Worm (Caenorhabditis elegans) whole organism, mixed stage, embryonic: ENCODE measurements around the gene clec-88.

Experiments
- M03D4.4 ChIP-seq: sonication (generic microtip); optimal IDR thresholded peaks from 2 replicates; lab custom pipeline; 2017; ENCODE audit warnings: mild to moderate bottlenecking, missing genetic modification characterization, missing compliant biosample characterization
- bed-3 ChIP-seq: fragments of 200-800 bp; sonication (Bioruptor generic); optimal IDR thresholded peaks from 3 replicates; lab custom pipeline; 2018; ENCODE audit warnings: mild to moderate bottlenecking, missing genetic modification characterization, moderate library complexity, missing compliant biosample characterization
- blmp-1 ChIP-seq: fragments of 150-350 bp; optimal IDR thresholded peaks from 2 replicates; lab custom pipeline; 2014; ENCODE audit warnings: missing biosample characterization, missing genetic modification characterization
- ceh-39 ChIP-seq: fragments of 150-350 bp; optimal IDR thresholded peaks from 2 replicates; lab custom pipeline; 2014; ENCODE audit warnings: missing biosample characterization, missing genetic modification characterization
- ceh-43 ChIP-seq: fragments of 200-800 bp; sonication (Bioruptor generic); optimal IDR thresholded peaks from 2 replicates; lab custom pipeline; 2018; ENCODE audit warnings: mild to moderate bottlenecking, missing genetic modification characterization, moderate library complexity, missing compliant biosample characterization
- ceh-83 ChIP-seq: fragments of 200-800 bp; sonication (Bioruptor generic); optimal IDR thresholded peaks from 2 replicates; lab custom pipeline; 2018; ENCODE audit warnings: mild to moderate bottlenecking, missing genetic modification characterization, missing compliant biosample characterization
- ces-1 ChIP-seq: fragments of 150-350 bp; optimal IDR thresholded peaks from 2 replicates; lab custom pipeline; 2014; ENCODE audit warnings: missing biosample characterization, missing genetic modification reagents, missing genetic modification characterization
- cnd-1 ChIP-seq: fragments of 200-800 bp; sonication (Bioruptor generic); optimal IDR thresholded peaks from 2 replicates; lab custom pipeline; 2018; ENCODE audit warnings: mild to moderate bottlenecking, missing genetic modification characterization, missing compliant biosample characterization
- drap-1 ChIP-seq: fragments of 200-800 bp; sonication (Bioruptor generic); optimal IDR thresholded peaks from 3 replicates; lab custom pipeline; 2018; ENCODE audit warnings: mild to moderate bottlenecking, missing genetic modification characterization, missing compliant biosample characterization
- elt-1 ChIP-seq: sonication (generic microtip); optimal IDR thresholded peaks from 2 replicates; lab custom pipeline; 2017; ENCODE audit warnings: missing genetic modification characterization, mild to moderate bottlenecking, missing compliant biosample characterization, antibody characterized with exemption, moderate library complexity, borderline replicate concordance; ENCODE audit not compliant: insufficient read depth
- elt-3 ChIP-seq: fragments of 150-350 bp; optimal IDR thresholded peaks from 2 replicates; lab custom pipeline; 2014; ENCODE audit warnings: missing biosample characterization, missing genetic modification characterization
- flh-1 ChIP-seq: fragments of 200-800 bp; sonication (Bioruptor generic); optimal IDR thresholded peaks from 2 replicates; lab custom pipeline; 2018; ENCODE audit warnings: mild to moderate bottlenecking, missing genetic modification characterization, moderate library complexity, missing compliant biosample characterization
- ham-2 ChIP-seq: fragments of 200-800 bp; sonication (Bioruptor generic); optimal IDR thresholded peaks from 2 replicates; lab custom pipeline; 2018; ENCODE audit warnings: mild to moderate bottlenecking, missing genetic modification characterization, missing compliant biosample characterization
- hlh-1 ChIP-seq: fragments of 150-350 bp; optimal IDR thresholded peaks from 2 replicates; lab custom pipeline; 2014; ENCODE audit warnings: missing biosample characterization, missing genetic modification reagents, missing genetic modification characterization
- lin-13 ChIP-seq: fragments of 150-350 bp; optimal IDR thresholded peaks from 2 replicates; lab custom pipeline; 2014; ENCODE audit warnings: missing biosample characterization, missing genetic modification characterization
- lin-32 ChIP-seq: fragments of 200-800 bp; sonication (Bioruptor generic); optimal IDR thresholded peaks from 2 replicates; lab custom pipeline; 2018; ENCODE audit warnings: mild to moderate bottlenecking, missing genetic modification characterization, missing compliant biosample characterization
- lsy-2 ChIP-seq: fragments of 150-350 bp; optimal IDR thresholded peaks from 2 replicates; lab custom pipeline; 2014; ENCODE audit warnings: missing biosample characterization, missing genetic modification characterization
- mab-5 ChIP-seq: fragments of 150-350 bp; optimal IDR thresholded peaks from 2 replicates; lab custom pipeline; 2014; ENCODE audit warnings: missing biosample characterization, missing genetic modification characterization
- mep-1 ChIP-seq: fragments of 150-350 bp; optimal IDR thresholded peaks from 2 replicates; lab custom pipeline; 2017; ENCODE audit warnings: missing biosample characterization, missing genetic modification reagents, missing genetic modification characterization, inconsistent platforms
- mls-2 ChIP-seq: sonication (generic microtip); optimal IDR thresholded peaks from 2 replicates; lab custom pipeline; 2016; ENCODE audit warnings: mild to moderate bottlenecking, missing genetic modification characterization, moderate library complexity, missing compliant biosample characterization
- nhr-12 ChIP-seq: fragments of 150-350 bp; optimal IDR thresholded peaks from 2 replicates; lab custom pipeline; 2014; ENCODE audit warnings: missing biosample characterization, missing genetic modification characterization
- nhr-2 ChIP-seq: fragments of 150-350 bp; optimal IDR thresholded peaks from 2 replicates; lab custom pipeline; 2014; ENCODE audit warnings: missing biosample characterization, missing genetic modification characterization
- nhr-237 ChIP-seq: fragments of 150-350 bp; optimal IDR thresholded peaks from 2 replicates; lab custom pipeline; 2014; ENCODE audit warnings: missing biosample characterization, missing genetic modification characterization
- nhr-28 ChIP-seq: fragments of 150-350 bp; optimal IDR thresholded peaks from 2 replicates; lab custom pipeline; 2014; ENCODE audit warnings: missing biosample characterization, missing genetic modification characterization
- nhr-76 ChIP-seq: sonication (generic microtip); optimal IDR thresholded peaks from 2 replicates; lab custom pipeline; 2017; ENCODE audit warnings: missing biosample characterization, missing genetic modification characterization
- pha-4 ChIP-seq: fragments of 150-350 bp; optimal IDR thresholded peaks from 2 replicates; lab custom pipeline; 2018; ENCODE audit warnings: missing biosample characterization, missing genetic modification reagents, missing genetic modification characterization
- sem-2 ChIP-seq: fragments of 200-800 bp; sonication (Bioruptor generic); optimal IDR thresholded peaks from 2 replicates; lab custom pipeline; 2018; ENCODE audit warnings: mild to moderate bottlenecking, missing genetic modification characterization, missing compliant biosample characterization
- snpc-4 ChIP-seq: fragments of 150-350 bp; optimal IDR thresholded peaks from 2 replicates; lab custom pipeline; 2014; ENCODE audit warnings: missing biosample characterization, missing genetic modification characterization
- sptf-1 ChIP-seq: sonication (generic microtip); optimal IDR thresholded peaks from 2 replicates; lab custom pipeline; 2017; ENCODE audit warnings: mild to moderate bottlenecking, missing genetic modification characterization, moderate library complexity, missing compliant biosample characterization
- tbx-8 ChIP-seq: fragments of 200-800 bp; sonication (Bioruptor generic); optimal IDR thresholded peaks from 2 replicates; lab custom pipeline; 2018; ENCODE audit warnings: mild to moderate bottlenecking, missing genetic modification characterization, moderate library complexity, missing compliant biosample characterization
- unc-120 ChIP-seq: sonication (generic microtip); optimal IDR thresholded peaks from 2 replicates; lab custom pipeline; 2017; ENCODE audit warnings: missing genetic modification characterization, missing compliant biosample characterization; ENCODE audit not compliant: poor library complexity, severe bottlenecking
- unc-39 ChIP-seq: fragments of 150-350 bp; optimal IDR thresholded peaks from 2 replicates; lab custom pipeline; 2014; ENCODE audit warnings: missing biosample characterization, missing genetic modification characterization
- unc-62 ChIP-seq: fragments of 150-350 bp; optimal IDR thresholded peaks from 2 replicates; lab custom pipeline; 2014; ENCODE audit warnings: missing biosample characterization, missing genetic modification reagents, missing genetic modification characterization
- zip-8 ChIP-seq: fragments of 150-350 bp; optimal IDR thresholded peaks from 2 replicates; lab custom pipeline; 2014; ENCODE audit warnings: missing biosample characterization, missing genetic modification characterization
- ztf-11 ChIP-seq: fragments of 150-350 bp; optimal IDR thresholded peaks from 2 replicates; lab custom pipeline; 2014; ENCODE audit warnings: missing biosample characterization, missing genetic modification characterization

clec-88 gene

DNA sequence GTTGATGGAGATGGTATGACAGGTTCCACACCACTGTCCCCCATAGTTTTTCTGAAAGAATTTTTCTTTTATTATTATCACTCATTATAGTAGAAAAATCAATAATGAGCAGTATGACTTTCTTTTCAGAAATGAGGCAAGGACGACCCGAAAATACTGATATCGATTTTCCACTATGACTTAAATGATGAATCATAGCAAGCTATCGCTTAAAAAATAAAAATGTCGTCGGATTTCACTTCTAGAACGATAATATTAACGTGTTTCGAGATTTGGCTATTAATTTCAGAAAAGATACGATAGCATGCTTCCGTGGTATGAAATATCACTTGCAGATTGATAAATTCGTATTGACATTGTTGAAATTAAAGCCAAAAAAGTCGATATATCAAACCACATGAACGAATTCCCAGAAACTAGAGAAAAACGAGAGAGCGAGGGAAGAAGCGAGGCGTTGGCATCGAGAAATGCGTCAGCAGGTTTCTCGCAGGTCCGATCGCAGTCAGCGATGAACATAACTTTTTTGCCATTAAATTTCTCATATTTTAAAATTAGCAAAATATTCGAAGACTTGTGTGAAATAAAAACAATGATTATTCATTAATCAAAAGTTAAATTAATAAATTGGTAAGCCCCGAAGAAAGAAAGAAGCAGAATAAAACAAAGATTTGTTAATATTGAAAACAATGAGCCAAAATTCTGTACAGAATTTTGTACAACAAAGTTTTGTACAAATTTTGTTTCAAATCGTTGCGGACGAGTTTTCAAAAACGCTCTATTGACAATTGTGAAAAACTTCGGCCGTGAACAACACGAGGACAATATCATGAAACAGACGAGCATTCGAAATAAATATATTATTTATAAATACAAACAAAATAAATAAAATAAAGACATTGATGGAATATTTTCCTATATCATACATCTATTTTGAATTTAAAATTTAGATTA is 9.9 kb upstream of the clec-88 start, which contains the start of gene C32D5.11:
C32D5.11 (minus strand) TSS at position 51 of the 951 bp plus-strand sequence.
- TF ChIP-seq ces-1 (peak; percentile 20), lsy-2 (peak; percentile 38), mep-1 (tag; lab: Kevin White, UChicago) (peak; percentile 53), hlh-1 (tag; lab: Kevin White, UChicago) (peak; percentile 37), mab-5 (tag; lab: Kevin White, UChicago) (no peak), sptf-1 (tag; lab: Kevin White, UChicago) (peak; percentile 55), unc-120 (tag; lab: Kevin White, UChicago) (peak; percentile 16), lin-13 (tag; lab: Kevin White, UChicago) (peak; percentile 52), elt-3 (tag; lab: Kevin White, UChicago) (no peak), cnd-1 (tag; lab: Kevin White, UChicago) (no peak)

DNA sequence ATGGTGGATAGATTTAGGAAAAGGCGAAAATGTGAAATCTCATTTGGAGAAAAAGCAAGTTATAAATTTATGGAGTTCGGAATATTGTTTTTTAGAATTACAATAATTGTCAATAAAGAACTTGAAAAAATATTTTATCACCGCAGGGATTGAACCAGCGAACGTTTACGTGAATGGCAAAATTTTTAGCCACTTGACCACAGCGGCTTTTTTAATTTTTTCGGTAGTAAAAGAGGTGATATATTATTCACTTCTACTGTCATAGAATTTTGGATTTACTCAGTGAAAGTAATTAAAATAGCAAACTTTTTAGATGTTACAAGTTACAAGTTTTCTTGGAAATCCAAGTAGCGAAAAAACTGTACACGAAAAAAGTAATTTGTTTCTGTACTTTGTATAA is 7.3 kb upstream of the clec-88 start:
- no peak for TF ChIP-seq ceh-43 (GFP tag; lab: Kevin White, UChicago)
- no peak for TF ChIP-seq lin-32
- no peak for TF ChIP-seq mep-1 (tag; lab: Kevin White, UChicago)
- TF ChIP-seq elt-1 (tag; lab: Kevin White, UChicago), result no peak
- TF ChIP-seq pha-4 (tag; lab: Kevin White, UChicago), result no peak
- TF ChIP-seq nhr-237, result no peak
- no peak for TF ChIP-seq cnd-1 (tag; lab: Kevin White, UChicago)
- no peak for TF ChIP-seq elt-3 (tag; lab: Kevin White, UChicago)
- no peak for TF ChIP-seq nhr-76 (tag; lab: Kevin White, UChicago)
- TF ChIP-seq blmp-1 (tag; lab: Kevin White, UChicago), result no peak
- no peak for TF ChIP-seq mab-5 (tag; lab: Kevin White, UChicago)
- no peak for TF ChIP-seq hlh-1 (tag; lab: Kevin White, UChicago)
- TF ChIP-seq ceh-83, result no peak

ce11 chrII:6358905-6359304 is 6.6 kb upstream of the clec-88 start, which contains the start of gene C32D5.12:
Gene C32D5.12, minus strand, starts transcription at chrII:6359005.
- TF ChIP-seq hlh-1 (tag; lab: Kevin White, UChicago) (no peak), elt-1 (tag; lab: Kevin White, UChicago) (no peak), cnd-1 (tag; lab: Kevin White, UChicago) (no peak), lin-32 (no peak), drap-1 (no peak), zip-8 (no peak), snpc-4 (tag; lab: Kevin White, UChicago) (no peak), ces-1 (no peak), elt-3 (tag; lab: Kevin White, UChicago) (no peak), pha-4 (tag; lab: Kevin White, UChicago) (no peak), nhr-2 (tag; lab: Kevin White, UChicago) (no peak), ztf-11 (tag; lab: Kevin White, UChicago) (no peak), ceh-39 (tag; lab: Kevin White, UChicago) (no peak), ceh-43 (GFP tag; lab: Kevin White, UChicago) (no peak), unc-62 (no peak), M03D4.4 (no peak), sem-2 (GFP tag; lab: Kevin White, UChicago) (no peak)

DNA sequence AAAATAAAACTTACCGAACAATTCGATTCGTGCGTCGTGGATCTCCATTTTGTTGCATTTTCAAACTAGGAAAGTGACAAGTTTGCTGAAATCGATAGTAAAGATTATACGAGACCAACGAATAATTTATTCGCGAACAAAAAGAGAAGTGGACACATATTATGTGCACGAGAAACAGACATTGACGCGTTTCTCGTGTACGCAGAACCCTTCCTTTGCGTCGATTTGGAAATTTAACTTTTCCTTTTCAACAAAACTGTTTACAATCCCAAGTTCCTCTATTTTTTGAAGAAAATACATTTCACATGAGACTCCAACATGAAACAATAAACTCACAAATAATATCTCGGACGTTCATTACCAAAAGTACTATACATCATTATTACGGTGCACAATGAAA is 4.7 kb upstream of the clec-88 start, which contains the start of gene K10B2.4:
K10B2.4 (minus strand) TSS at position 138 of the 400 bp plus-strand sequence.
- TF ChIP-seq elt-1 (tag; lab: Kevin White, UChicago), result no peak
- no peak for TF ChIP-seq tbx-8 (GFP tag; lab: Kevin White, UChicago)
- no peak for TF ChIP-seq ces-1
- peak; percentile 57 for TF ChIP-seq lsy-2
- no peak for TF ChIP-seq blmp-1 (tag; lab: Kevin White, UChicago)
- TF ChIP-seq mls-2 (tag; lab: Kevin White, UChicago), result no peak
- no peak for TF ChIP-seq mab-5 (tag; lab: Kevin White, UChicago)
- TF ChIP-seq nhr-237, result no peak
- TF ChIP-seq lin-13 (tag; lab: Kevin White, UChicago), result peak; percentile 62
- no peak for TF ChIP-seq nhr-2 (tag; lab: Kevin White, UChicago)
- TF ChIP-seq M03D4.4, result peak; percentile 21
- TF ChIP-seq elt-3 (tag; lab: Kevin White, UChicago), result no peak
- no peak for TF ChIP-seq lin-32
- TF ChIP-seq zip-8, result no peak
- peak; percentile 2 for TF ChIP-seq pha-4 (tag; lab: Kevin White, UChicago)
- TF ChIP-seq cnd-1 (tag; lab: Kevin White, UChicago), result peak; percentile 0
- TF ChIP-seq ceh-39 (tag; lab: Kevin White, UChicago), result no peak
- TF ChIP-seq ceh-43 (GFP tag; lab: Kevin White, UChicago), result no peak
- TF ChIP-seq hlh-1 (tag; lab: Kevin White, UChicago), result peak; percentile 27
- no peak for TF ChIP-seq ztf-11 (tag; lab: Kevin White, UChicago)
- TF ChIP-seq ceh-83, result no peak
- TF ChIP-seq unc-39, result no peak
- TF ChIP-seq unc-62, result no peak
- peak; percentile 3 for TF ChIP-seq sptf-1 (tag; lab: Kevin White, UChicago)
- TF ChIP-seq nhr-12, result no peak
- no peak for TF ChIP-seq nhr-76 (tag; lab: Kevin White, UChicago)
- no peak for TF ChIP-seq sem-2 (GFP tag; lab: Kevin White, UChicago)
- TF ChIP-seq drap-1, result peak; percentile 8
- TF ChIP-seq ham-2 (GFP tag; lab: Kevin White, UChicago), result no peak
- no peak for TF ChIP-seq flh-1 (GFP tag; lab: Kevin White, UChicago)
- no peak for TF ChIP-seq nhr-28 (tag; lab: Kevin White, UChicago)
- TF ChIP-seq unc-120 (tag; lab: Kevin White, UChicago), result peak; percentile 65
- TF ChIP-seq mep-1 (tag; lab: Kevin White, UChicago), result peak; percentile 72
- TF ChIP-seq snpc-4 (tag; lab: Kevin White, UChicago), result no peak
- TF ChIP-seq bed-3 (GFP tag; lab: Kevin White, UChicago), result no peak
